Worm (Caenorhabditis elegans) whole organism, late embryonic: ENCODE results near the gene gid-7.

Source experiments
- ama-1 ChIP-seq: fragments of 150-350 bp; optimal IDR thresholded peaks from 2 replicates; lab custom pipeline; 2014
- ceh-19 ChIP-seq: fragments of 200-800 bp; sonication (Bioruptor generic); optimal IDR thresholded peaks from 2 replicates; lab custom pipeline; 2018; ENCODE audit warnings: mild to moderate bottlenecking, missing genetic modification characterization, missing compliant biosample characterization
- ceh-34 ChIP-seq: sonication (generic microtip); optimal IDR thresholded peaks from 2 replicates; lab custom pipeline; 2016; ENCODE audit warnings: mild to moderate bottlenecking, missing genetic modification characterization, missing compliant biosample characterization
- ceh-6 ChIP-seq: fragments of 200-800 bp; sonication (Bioruptor generic); optimal IDR thresholded peaks from 2 replicates; lab custom pipeline; 2018; ENCODE audit warnings: mild to moderate bottlenecking, missing genetic modification characterization, missing compliant biosample characterization
- dmd-4 ChIP-seq: sonication (generic microtip); optimal IDR thresholded peaks from 2 replicates; lab custom pipeline; 2016; ENCODE audit warnings: borderline replicate concordance, missing genetic modification characterization, missing compliant biosample characterization
- fkh-10 ChIP-seq: fragments of 150-350 bp; optimal IDR thresholded peaks from 2 replicates; lab custom pipeline; 2014; ENCODE audit warnings: missing biosample characterization, missing genetic modification reagents, missing genetic modification characterization
- madf-2 ChIP-seq: sonication (generic microtip); optimal IDR thresholded peaks from 2 replicates; lab custom pipeline; 2017; ENCODE audit warnings: missing genetic modification characterization, missing compliant biosample characterization
- nhr-11 ChIP-seq: fragments of 150-350 bp; optimal IDR thresholded peaks from 2 replicates; lab custom pipeline; 2014; ENCODE audit warnings: missing biosample characterization, missing genetic modification characterization
- rnt-1 ChIP-seq: sonication (generic microtip); optimal IDR thresholded peaks from 2 replicates; lab custom pipeline; 2016; ENCODE audit warnings: missing genetic modification characterization, missing compliant biosample characterization
- sdc-2 ChIP-seq: sonication (generic microtip); optimal IDR thresholded peaks from 2 replicates; lab custom pipeline; 2016; ENCODE audit warnings: missing genotype, missing genetic modification characterization, missing compliant biosample characterization

DNA sequence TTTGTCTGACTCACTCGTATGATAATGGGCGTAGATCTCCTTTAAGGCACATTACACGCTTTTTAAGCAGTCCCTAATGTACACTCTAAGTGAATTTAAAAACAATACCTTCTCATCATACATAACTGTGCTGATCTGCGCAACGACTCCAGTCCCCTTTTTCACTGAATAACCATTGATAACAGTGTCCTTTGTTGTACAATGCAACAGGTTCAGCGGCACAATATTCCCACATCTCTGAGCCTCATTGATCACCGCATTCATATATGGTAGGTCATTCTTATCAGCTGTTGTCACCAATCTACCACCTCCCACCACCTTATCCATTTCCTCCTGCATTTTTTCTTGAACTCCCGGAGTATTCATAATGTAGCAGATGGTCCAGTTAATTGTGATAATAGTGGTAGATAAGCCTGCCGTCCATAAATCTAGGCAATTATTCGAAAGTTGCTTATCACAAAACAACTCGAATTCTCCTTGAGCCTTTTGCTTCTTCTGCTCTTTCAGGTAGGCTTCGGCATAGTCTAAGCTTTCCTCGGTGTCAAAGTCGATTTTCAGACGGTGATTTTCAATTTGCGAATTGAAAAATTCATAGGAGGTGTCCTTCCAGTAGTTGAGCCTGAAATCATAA is 45.0 kb upstream of the gid-7 start:
- TF ChIP-seq madf-2 (tag; lab: Kevin White, UChicago) (no peak), sdc-2 (tag; lab: Kevin White, UChicago) (no peak), fkh-10 (GFP tag; lab: Kevin White, UChicago) (no peak), dmd-4 (tag; lab: Kevin White, UChicago) (no peak), ceh-34 (no peak), rnt-1 (tag; lab: Kevin White, UChicago) (no peak), nhr-11 (tag; lab: Kevin White, UChicago) (no peak), ama-1 (lab: Kevin White, UChicago) (no peak), ceh-6 (GFP tag; lab: Kevin White, UChicago) (no peak), ceh-19 (GFP tag; lab: Kevin White, UChicago) (no peak)
